Fruit fly (Drosophila melanogaster) whole organism, prepupa: Measurements from ENCODE around the gene CG15385.

Source experiments
- Blimp-1 ChIP-seq: fragments of 200-800 bp; sonication (Bioruptor generic); optimal IDR thresholded peaks from 3 replicates; lab custom pipeline; 2017; ENCODE audit warnings: missing biosample characterization, missing genetic modification characterization, mild to moderate bottlenecking, moderate library complexity, missing genetic modification reagents
- CG10631 ChIP-seq: fragments of 200-800 bp; sonication (Bioruptor generic); optimal IDR thresholded peaks from 2 replicates; lab custom pipeline; 2016; ENCODE audit warnings: missing biosample characterization, missing genetic modification characterization
- CG10669 ChIP-seq: fragments of 200-800 bp; sonication (Bioruptor generic); optimal IDR thresholded peaks from 3 replicates; lab custom pipeline; 2018; ENCODE audit warnings: missing biosample characterization, mild to moderate bottlenecking, missing genetic modification characterization, moderate library complexity
- CG11762 ChIP-seq: fragments of 200-800 bp; sonication (Bioruptor generic); optimal IDR thresholded peaks from 3 replicates; lab custom pipeline; 2016; ENCODE audit warnings: missing biosample characterization, missing genetic modification characterization; ENCODE audit not compliant: insufficient read depth
- CG11902 ChIP-seq: fragments of 200-800 bp; sonication (Bioruptor generic); optimal IDR thresholded peaks from 3 replicates; lab custom pipeline; 2016; ENCODE audit warnings: missing biosample characterization, missing genetic modification characterization
- CG15336 ChIP-seq: fragments of 200-800 bp; sonication (Bioruptor generic); IDR thresholded peaks from 2 replicates; pipeline ENCODE4 v1.3.6; 2022; ENCODE audit warnings: missing biosample characterization, missing genetic modification characterization
- CG1621 ChIP-seq: fragments of 200-800 bp; sonication (Bioruptor generic); optimal IDR thresholded peaks from 3 replicates; lab custom pipeline; 2018; ENCODE audit warnings: missing biosample characterization, mild to moderate bottlenecking, missing genetic modification characterization
- CG16779 ChIP-seq: fragments of 200-800 bp; sonication (Bioruptor generic); optimal IDR thresholded peaks from 3 replicates; lab custom pipeline; 2017; ENCODE audit warnings: missing biosample characterization, mild to moderate bottlenecking, missing genetic modification characterization
- CG3032 ChIP-seq: fragments of 200-800 bp; optimal IDR thresholded peaks from 2 replicates; lab custom pipeline; 2019; ENCODE audit warnings: missing biosample characterization, mild to moderate bottlenecking, missing genetic modification characterization, moderate library complexity
- CG31627 ChIP-seq: fragments of 200-800 bp; sonication (Bioruptor generic); optimal IDR thresholded peaks from 3 replicates; lab custom pipeline; 2016; ENCODE audit warnings: missing biosample characterization, missing genetic modification characterization
- CG32006 ChIP-seq: fragments of 200-800 bp; sonication (Bioruptor generic); optimal IDR thresholded peaks from 3 replicates; lab custom pipeline; 2017; ENCODE audit warnings: missing biosample characterization, mild to moderate bottlenecking, missing genetic modification characterization
- CG34406 ChIP-seq: fragments of 200-800 bp; sonication (Bioruptor generic); optimal IDR thresholded peaks from 3 replicates; lab custom pipeline; 2016; ENCODE audit warnings: missing biosample characterization, missing genetic modification characterization
- CG3919 ChIP-seq: fragments of 200-800 bp; sonication (Bioruptor generic); optimal IDR thresholded peaks from 3 replicates; lab custom pipeline; 2016; ENCODE audit warnings: missing biosample characterization, missing genetic modification characterization
- CG4318 ChIP-seq: fragments of 200-800 bp; sonication (Bioruptor generic); optimal IDR thresholded peaks from 3 replicates; lab custom pipeline; 2017; ENCODE audit warnings: missing biosample characterization, mild to moderate bottlenecking, missing genetic modification characterization
- CG6163 ChIP-seq: fragments of 200-800 bp; sonication (Bioruptor generic); IDR thresholded peaks from 3 replicates; pipeline ENCODE4 v1.3.6; 2022; ENCODE audit warnings: missing biosample characterization, missing genetic modification characterization
- CG6276 ChIP-seq: fragments of 200-800 bp; sonication (Bioruptor generic); optimal IDR thresholded peaks from 2 replicates; lab custom pipeline; 2017; ENCODE audit warnings: missing biosample characterization, mild to moderate bottlenecking, missing genetic modification characterization
- CG6808 ChIP-seq: fragments of 200-800 bp; sonication (Bioruptor generic); optimal IDR thresholded peaks from 3 replicates; lab custom pipeline; 2017; ENCODE audit warnings: missing biosample characterization, missing genetic modification characterization, mild to moderate bottlenecking, moderate library complexity, missing genetic modification reagents
- CG7368 ChIP-seq: fragments of 200-800 bp; sonication (Bioruptor generic); optimal IDR thresholded peaks from 3 replicates; lab custom pipeline; 2016; ENCODE audit warnings: missing biosample characterization, missing genetic modification characterization
- CG8119 ChIP-seq: fragments of 200-800 bp; sonication (Bioruptor generic); IDR thresholded peaks from 3 replicates; pipeline ENCODE4 v1.3.6; 2022; ENCODE audit warnings: missing biosample characterization, missing genetic modification characterization
- CG8319 ChIP-seq: fragments of 200-800 bp; sonication (Bioruptor generic); optimal IDR thresholded peaks from 3 replicates; lab custom pipeline; 2016; ENCODE audit warnings: missing biosample characterization, missing genetic modification characterization
- CG8632 ChIP-seq: fragments of 200-800 bp; sonication (Bioruptor generic); optimal IDR thresholded peaks from 3 replicates; lab custom pipeline; 2016; ENCODE audit warnings: missing biosample characterization, missing genetic modification characterization
- CG9139 ChIP-seq: fragments of 200-800 bp; sonication (Bioruptor generic); optimal IDR thresholded peaks from 3 replicates; lab custom pipeline; 2017; ENCODE audit warnings: missing biosample characterization, mild to moderate bottlenecking, missing genetic modification characterization
- Eip75B ChIP-seq: fragments of 200-800 bp; sonication (Bioruptor generic); optimal IDR thresholded peaks from 3 replicates; lab custom pipeline; 2016; ENCODE audit warnings: missing biosample characterization, missing genetic modification characterization
- Eip78C ChIP-seq: fragments of 200-800 bp; sonication (Bioruptor generic); peaks from one replicate; lab custom pipeline; 2016; ENCODE audit warnings: missing biosample characterization, missing genetic modification characterization
- Eip93F ChIP-seq: fragments of 200-800 bp; sonication (Bioruptor generic); optimal IDR thresholded peaks from 2 replicates; lab custom pipeline; 2016; ENCODE audit warnings: missing biosample characterization, mild to moderate bottlenecking, missing genetic modification characterization
- Ets21C ChIP-seq: fragments of 200-800 bp; sonication (Bioruptor generic); optimal IDR thresholded peaks from 3 replicates; lab custom pipeline; 2016; ENCODE audit warnings: missing biosample characterization, missing genetic modification characterization
- Ets96B ChIP-seq: fragments of 200-800 bp; optimal IDR thresholded peaks from 2 replicates; lab custom pipeline; 2019; ENCODE audit warnings: missing biosample characterization, mild to moderate bottlenecking, missing genetic modification characterization, moderate library complexity
- Gug ChIP-seq: fragments of 200-800 bp; sonication (Bioruptor generic); IDR thresholded peaks from 2 replicates; pipeline ENCODE4 v1.3.6; 2022; ENCODE audit warnings: missing biosample characterization, missing genetic modification characterization
- Hr38 ChIP-seq: sonication (Bioruptor generic); optimal IDR thresholded peaks from 2 replicates; lab custom pipeline; 2016; ENCODE audit warnings: missing biosample characterization, missing genetic modification characterization
- Hr39 ChIP-seq: fragments of 200-800 bp; sonication (Bioruptor generic); optimal IDR thresholded peaks from 2 replicates; lab custom pipeline; 2016; ENCODE audit warnings: missing biosample characterization, missing genetic modification characterization
- Hr4 ChIP-seq: fragments of 200-800 bp; sonication (Bioruptor generic); optimal IDR thresholded peaks from 3 replicates; lab custom pipeline; 2016; ENCODE audit warnings: missing biosample characterization, missing genetic modification characterization
- Lpt ChIP-seq: fragments of 200-800 bp; sonication (Bioruptor generic); optimal IDR thresholded peaks from 3 replicates; lab custom pipeline; 2016; ENCODE audit warnings: missing biosample characterization, missing genetic modification characterization
- Met ChIP-seq: fragments of 200-800 bp; sonication (Bioruptor generic); optimal IDR thresholded peaks from 3 replicates; lab custom pipeline; 2016; ENCODE audit warnings: missing biosample characterization, missing genetic modification characterization
- OdsH ChIP-seq: fragments of 200-800 bp; sonication (Bioruptor generic); optimal IDR thresholded peaks from 3 replicates; lab custom pipeline; 2016; ENCODE audit warnings: missing biosample characterization, missing genetic modification characterization
- Smox ChIP-seq: fragments of 200-800 bp; sonication (Bioruptor generic); optimal IDR thresholded peaks from 3 replicates; lab custom pipeline; 2016; ENCODE audit warnings: missing biosample characterization, missing genetic modification characterization
- Sox102F ChIP-seq: fragments of 200-800 bp; sonication (Bioruptor generic); optimal IDR thresholded peaks from 2 replicates; lab custom pipeline; 2016; ENCODE audit warnings: missing biosample characterization, mild to moderate bottlenecking, missing genetic modification characterization
- Sox14 ChIP-seq: fragments of 200-800 bp; sonication (Bioruptor generic); optimal IDR thresholded peaks from 3 replicates; lab custom pipeline; 2016; ENCODE audit warnings: missing biosample characterization, missing genetic modification characterization
- Sox15 ChIP-seq: fragments of 200-800 bp; sonication (Bioruptor generic); optimal IDR thresholded peaks from 3 replicates; lab custom pipeline; 2016; ENCODE audit warnings: missing biosample characterization, missing genetic modification characterization
- achi ChIP-seq: fragments of 200-800 bp; sonication (Bioruptor generic); optimal IDR thresholded peaks from 3 replicates; lab custom pipeline; 2016; ENCODE audit warnings: missing biosample characterization, missing genetic modification characterization
- acj6 ChIP-seq: fragments of 200-800 bp; sonication (Bioruptor generic); optimal IDR thresholded peaks from 3 replicates; lab custom pipeline; 2016; ENCODE audit warnings: missing biosample characterization, missing genetic modification characterization
- cyc ChIP-seq: fragments of 200-800 bp; sonication (Bioruptor generic); optimal IDR thresholded peaks from 3 replicates; lab custom pipeline; 2016; ENCODE audit warnings: missing biosample characterization, missing genetic modification characterization
- dac ChIP-seq: fragments of 200-800 bp; sonication (Bioruptor generic); optimal IDR thresholded peaks from 2 replicates; lab custom pipeline; 2017; ENCODE audit warnings: missing biosample characterization, mild to moderate bottlenecking, missing genetic modification characterization
- dsx ChIP-seq: fragments of 200-800 bp; optimal IDR thresholded peaks from 3 replicates; lab custom pipeline; 2019; ENCODE audit warnings: missing biosample characterization, mild to moderate bottlenecking, missing genetic modification characterization, moderate library complexity; ENCODE audit not compliant: poor library complexity, severe bottlenecking
- eg ChIP-seq: fragments of 200-800 bp; sonication (Bioruptor generic); IDR thresholded peaks from 3 replicates; pipeline ENCODE4 v1.3.6; 2022; ENCODE audit warnings: missing biosample characterization, missing genetic modification characterization
- fd59A ChIP-seq: fragments of 200-800 bp; sonication (Bioruptor generic); optimal IDR thresholded peaks from 2 replicates; lab custom pipeline; 2017; ENCODE audit warnings: missing biosample characterization, mild to moderate bottlenecking, missing genetic modification characterization, missing genetic modification reagents
- fd85E ChIP-seq: fragments of 200-800 bp; sonication (Bioruptor generic); optimal IDR thresholded peaks from 3 replicates; lab custom pipeline; 2016; ENCODE audit warnings: missing biosample characterization, missing genetic modification characterization
- fkh ChIP-seq: fragments of 200-800 bp; sonication (Bioruptor generic); optimal IDR thresholded peaks from 3 replicates; lab custom pipeline; 2017; ENCODE audit warnings: missing biosample characterization, mild to moderate bottlenecking, missing genetic modification characterization, moderate library complexity
- lz ChIP-seq: fragments of 200-800 bp; sonication (Bioruptor generic); optimal IDR thresholded peaks from 3 replicates; lab custom pipeline; 2016; ENCODE audit warnings: missing biosample characterization, missing genetic modification characterization
- pdm3 ChIP-seq: fragments of 200-800 bp; sonication (Bioruptor generic); optimal IDR thresholded peaks from 3 replicates; lab custom pipeline; 2016; ENCODE audit warnings: missing biosample characterization, missing genetic modification characterization
- salr ChIP-seq, 2 experiments: fragments of 200-800 bp; sonication (Bioruptor generic); optimal IDR thresholded peaks; 3 replicates each; lab custom pipeline; 2016 to 2018; ENCODE audit warnings: missing biosample characterization in 2 of 2, missing genetic modification characterization in 2 of 2, mild to moderate bottlenecking in 1 of 2
- topi ChIP-seq: fragments of 200-800 bp; sonication (Bioruptor generic); optimal IDR thresholded peaks from 3 replicates; lab custom pipeline; 2016; ENCODE audit warnings: missing biosample characterization, missing genetic modification characterization
- vri ChIP-seq: fragments of 200-800 bp; sonication (Bioruptor generic); optimal IDR thresholded peaks from 3 replicates; lab custom pipeline; 2016; ENCODE audit warnings: missing biosample characterization, mild to moderate bottlenecking, missing genetic modification characterization

The CG15385 gene

dm6 chr2L:2221649-2222150, 9.3 kb upstream of the CG15385 start:
- TF ChIP-seq Sox102F (GFP tag; lab: Kevin White, UChicago), result peak; percentile 99
- peak; percentile 98 to 99 for TF ChIP-seq salr (GFP tag; optimal IDR thresholded peaks at IDR 0.05; lab: Kevin White, UChicago)
- TF ChIP-seq pdm3, result peak; percentile 99
- TF ChIP-seq CG11762 (GFP tag; lab: Kevin White, UChicago), result peak; percentile 97
- peak; percentile 98 for TF ChIP-seq CG3032
- TF ChIP-seq Ets96B (tag; lab: Kevin White, UChicago), result peak; percentile 98
- TF ChIP-seq Met (GFP tag; lab: Kevin White, UChicago), result peak; percentile 99
- peak; percentile 99 for TF ChIP-seq Eip75B (GFP tag; lab: Kevin White, UChicago)
- peak; percentile 98 for TF ChIP-seq CG1621 (tag; lab: Kevin White, UChicago)
- TF ChIP-seq Smox, result peak; percentile 97
- peak; percentile 99 for TF ChIP-seq OdsH
- TF ChIP-seq CG8632, result peak; percentile 99
- peak; percentile 97 for TF ChIP-seq CG6276 (GFP tag; lab: Kevin White, UChicago)
- peak; percentile 98 for TF ChIP-seq lz (GFP tag; lab: Kevin White, UChicago)
- TF ChIP-seq Hr38 (GFP tag; lab: Kevin White, UChicago), result peak; percentile 85
- TF ChIP-seq Eip93F (GFP tag; lab: Kevin White, UChicago), result peak; percentile 95
- peak; percentile 99 for TF ChIP-seq CG10631 (GFP tag; lab: Kevin White, UChicago)
- peak; percentile 94 for TF ChIP-seq fd85E (GFP tag; lab: Kevin White, UChicago)
- TF ChIP-seq CG32006 (GFP tag; lab: Kevin White, UChicago), result peak; percentile 99
- peak; percentile 96 for TF ChIP-seq CG4318 (GFP tag; lab: Kevin White, UChicago)
- TF ChIP-seq CG34406 (GFP tag; lab: Kevin White, UChicago), result peak; percentile 99
- TF ChIP-seq CG8119, result peak; percentile 100
- TF ChIP-seq fd59A (GFP tag; lab: Kevin White, UChicago), result peak; percentile 99
- peak; percentile 99 for TF ChIP-seq vri (GFP tag; lab: Kevin White, UChicago)
- peak; percentile 87 for TF ChIP-seq Blimp-1 (GFP tag; lab: Kevin White, UChicago)
- TF ChIP-seq CG6808 (GFP tag; lab: Kevin White, UChicago), result peak; percentile 98
- peak; percentile 94 for TF ChIP-seq fkh (GFP tag; lab: Kevin White, UChicago)
- peak; percentile 100 for TF ChIP-seq eg
- TF ChIP-seq CG7368 (GFP tag; lab: Kevin White, UChicago), result peak; percentile 98
- peak; percentile 98 for TF ChIP-seq achi (GFP tag; lab: Kevin White, UChicago)
- peak; percentile 95 for TF ChIP-seq Ets21C (GFP tag; lab: Kevin White, UChicago)
- TF ChIP-seq Sox15 (GFP tag; lab: Kevin White, UChicago), result peak; percentile 95
- peak; percentile 99 for TF ChIP-seq CG10669 (GFP tag; lab: Kevin White, UChicago)
- TF ChIP-seq Sox14 (GFP tag; lab: Kevin White, UChicago), result peak; percentile 99
- TF ChIP-seq Hr4 (GFP tag; lab: Kevin White, UChicago), result peak; percentile 100
- peak; percentile 98 for TF ChIP-seq Lpt (GFP tag; lab: Kevin White, UChicago)
- peak; percentile 98 for TF ChIP-seq CG8319 (GFP tag; lab: Kevin White, UChicago)
- peak; percentile 100 for TF ChIP-seq Eip78C (GFP tag; lab: Kevin White, UChicago)
- TF ChIP-seq Gug (GFP tag; lab: Robert Waterston, UW), result peak; percentile 99
- peak; percentile 98 for TF ChIP-seq dsx
- peak; percentile 97 for TF ChIP-seq CG9139 (GFP tag; lab: Kevin White, UChicago)
- peak; percentile 99 for TF ChIP-seq CG3919 (GFP tag; lab: Kevin White, UChicago)
- TF ChIP-seq CG16779 (tag; lab: Kevin White, UChicago), result peak; percentile 98
- peak; percentile 98 for TF ChIP-seq topi (GFP tag; lab: Kevin White, UChicago)
- TF ChIP-seq CG15336, result peak; percentile 100
- peak; percentile 98 for TF ChIP-seq acj6 (GFP tag; lab: Kevin White, UChicago)
- peak; percentile 96 for TF ChIP-seq dac
- TF ChIP-seq Hr39 (GFP tag; lab: Kevin White, UChicago), result peak; percentile 97
- peak; percentile 97 for TF ChIP-seq cyc
- TF ChIP-seq CG6163 (GFP tag; lab: Robert Waterston, UW), result peak; percentile 100
- peak; percentile 95 for TF ChIP-seq CG11902 (GFP tag; lab: Kevin White, UChicago)
- TF ChIP-seq CG31627, result peak; percentile 97
